Fruit fly (Drosophila melanogaster): Measurements from ENCODE around the gene snRNP-U1-C.

snRNP-U1-C gene

DNA sequence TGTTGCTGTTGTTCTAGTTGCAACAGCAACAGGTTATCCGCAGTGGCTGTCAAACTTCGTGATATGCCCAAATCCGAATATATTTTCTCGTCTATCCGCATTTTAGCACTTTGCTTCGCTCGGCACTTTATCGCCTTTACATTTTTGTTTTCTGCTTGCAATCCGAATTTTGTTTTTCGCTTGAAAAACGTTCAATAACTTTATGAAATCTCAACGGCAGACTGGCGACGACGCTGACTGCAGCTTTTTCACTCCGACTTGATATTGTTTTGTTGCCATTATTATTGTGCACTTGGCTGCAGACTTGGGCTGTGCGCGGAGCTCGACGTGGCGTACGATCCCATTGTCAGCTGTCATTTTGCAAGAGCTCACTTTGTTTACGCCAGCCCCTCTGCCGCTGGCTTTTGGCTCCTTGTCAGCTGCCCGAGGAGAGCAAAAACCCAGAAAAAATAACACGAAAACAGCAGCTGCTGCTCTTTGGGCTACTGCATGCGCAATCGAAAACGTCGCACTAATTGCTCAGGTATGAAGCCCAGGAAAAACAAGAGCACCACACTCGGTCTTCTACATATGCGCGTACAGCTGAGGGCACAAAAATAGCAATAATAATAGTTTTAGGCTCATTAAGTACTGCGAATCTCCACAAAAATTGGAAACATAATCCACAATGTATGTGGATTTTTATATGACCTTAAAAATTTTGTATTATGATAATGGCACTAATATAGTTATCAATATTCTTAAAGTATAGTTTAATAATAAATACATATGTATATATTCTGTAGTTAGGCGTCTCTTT is 2.8 kb upstream of the snRNP-U1-C start:
- no peak for TF ChIP-seq CG34224 (GFP tag; IDR thresholded peaks at IDR 0.05; ENCODE audit: partially characterized antibody)
- TF ChIP-seq CG42726 (GFP tag; IDR thresholded peaks at IDR 0.05; ENCODE audit: partially characterized antibody), result no peak
- TF ChIP-seq Abd-B (GFP tag; optimal IDR thresholded peaks at IDR 0.05), result no peak
- no peak for TF ChIP-seq lmd (GFP tag; IDR thresholded peaks at IDR 0.05)
- no peak for TF ChIP-seq pros (GFP tag; optimal IDR thresholded peaks at IDR 0.05)
- TF ChIP-seq ac (GFP tag; optimal IDR thresholded peaks at IDR 0.05), result no peak
- TF ChIP-seq CG7987 (GFP tag; optimal IDR thresholded peaks at IDR 0.05), result no peak
- TF ChIP-seq Doc2 (GFP tag; IDR thresholded peaks at IDR 0.05), result no peak
- no peak for TF ChIP-seq trh (GFP tag; optimal IDR thresholded peaks at IDR 0.05)
- TF ChIP-seq CG18011 (GFP tag; optimal IDR thresholded peaks at IDR 0.05), result no peak
- TF ChIP-seq bsh (GFP tag; optimal IDR thresholded peaks at IDR 0.05), result no peak
- no peak for TF ChIP-seq shn (GFP tag; optimal IDR thresholded peaks at IDR 0.05)
- no peak for TF ChIP-seq CG17361 (GFP tag; IDR thresholded peaks at IDR 0.05)
- no peak for TF ChIP-seq CG7745 (tag; optimal IDR thresholded peaks at IDR 0.05)
- TF ChIP-seq CG8290 (GFP tag; optimal IDR thresholded peaks at IDR 0.05), result no peak
- TF ChIP-seq CG8290 (tag; optimal IDR thresholded peaks at IDR 0.05), result no peak
- no peak for TF ChIP-seq CG16815 (GFP tag; optimal IDR thresholded peaks at IDR 0.05)
- TF ChIP-seq ap (GFP tag; IDR thresholded peaks at IDR 0.05), result peak; percentile 25; the same call in 1 of the 2 replicates
- no peak for TF ChIP-seq CG10366 (GFP tag; IDR thresholded peaks at IDR 0.05)
- no peak for TF ChIP-seq CG6854 (GFP tag; optimal IDR thresholded peaks at IDR 0.05)
- peak; percentile 31 for TF ChIP-seq gem (tag; optimal IDR thresholded peaks at IDR 0.05)
- peak; percentile 83 for TF ChIP-seq CG11696 (GFP tag; IDR thresholded peaks at IDR 0.05)
- no peak for TF ChIP-seq oc (tag; optimal IDR thresholded peaks at IDR 0.05)
- TF ChIP-seq bigmax (GFP tag; optimal IDR thresholded peaks at IDR 0.05), result no peak
- TF ChIP-seq otp (GFP tag; IDR thresholded peaks at IDR 0.05), result no peak
- TF ChIP-seq amos (GFP tag; IDR thresholded peaks at IDR 0.05; ENCODE audit: partially characterized antibody), result no peak
- TF ChIP-seq ftz-f1 (GFP tag; optimal IDR thresholded peaks at IDR 0.05), result no peak
- peak in 1 of 2 experiments; percentile 18 for TF ChIP-seq Hr51 (GFP tag; optimal IDR thresholded peaks at IDR 0.05)
- TF ChIP-seq Atf3 (GFP tag; optimal IDR thresholded peaks at IDR 0.05), result no peak
- peak; percentile 9 for TF ChIP-seq Med (GFP tag)
- TF ChIP-seq CG7839 (tag; optimal IDR thresholded peaks at IDR 0.05), result peak; percentile 22
- no peak for TF ChIP-seq lab (GFP tag; optimal IDR thresholded peaks at IDR 0.05)
- peak; percentile 11 for TF ChIP-seq CG4424 (GFP tag; optimal IDR thresholded peaks at IDR 0.05)
- no peak for TF ChIP-seq YL-1 (GFP tag; optimal IDR thresholded peaks at IDR 0.05)
- TF ChIP-seq CG9215 (GFP tag; IDR thresholded peaks at IDR 0.05), result no peak
- TF ChIP-seq CG7372 (GFP tag; IDR thresholded peaks at IDR 0.05), result no peak
- TF ChIP-seq HHEX (GFP tag; optimal IDR thresholded peaks at IDR 0.05), result no peak
- peak; percentile 28 for TF ChIP-seq CG6654 (GFP tag; optimal IDR thresholded peaks at IDR 0.05)
- no peak for TF ChIP-seq Side (GFP tag; optimal IDR thresholded peaks at IDR 0.05)
- no peak for TF ChIP-seq btn (GFP tag; optimal IDR thresholded peaks at IDR 0.05)
- TF ChIP-seq tup (GFP tag; optimal IDR thresholded peaks at IDR 0.05), result no peak
- peak; percentile 2 for TF ChIP-seq grau (tag; optimal IDR thresholded peaks at IDR 0.05)
- TF ChIP-seq CG30431 (GFP tag; optimal IDR thresholded peaks at IDR 0.05), result no peak
- no peak for TF ChIP-seq CrebB (tag; optimal IDR thresholded peaks at IDR 0.05)
- TF ChIP-seq ato (GFP tag; IDR thresholded peaks at IDR 0.05; ENCODE audit: partially characterized antibody), result no peak
- TF ChIP-seq twi (tag; optimal IDR thresholded peaks at IDR 0.05), result peak; percentile 46
- TF ChIP-seq gce (GFP tag; IDR thresholded peaks at IDR 0.05), result no peak
- TF ChIP-seq Pdp1 (GFP tag; optimal IDR thresholded peaks at IDR 0.05), result no peak
- TF ChIP-seq CG1647 (GFP tag; optimal IDR thresholded peaks at IDR 0.05), result no peak

All from whole organism, embryonic.